Fruit fly (Drosophila melanogaster): ENCODE results near the gene Coq8.

The Coq8 gene

dm6 chrX:12947670-12948069 is 46.8 kb upstream of the Coq8 start (continued):
- TF ChIP-seq CG1603 (tag; optimal IDR thresholded peaks at IDR 0.05) = peak; percentile 24
- no peak for TF ChIP-seq Optix (GFP tag; IDR thresholded peaks at IDR 0.05)
- TF ChIP-seq cg (GFP tag; optimal IDR thresholded peaks at IDR 0.05) = no peak
- no peak for TF ChIP-seq CG34224 (GFP tag; IDR thresholded peaks at IDR 0.05; ENCODE audit: partially characterized antibody)
- TF ChIP-seq CG31441 (GFP tag; IDR thresholded peaks at IDR 0.05) = peak; percentile 18; the same call in 1 of the 2 replicates
- TF ChIP-seq CG8765 (GFP tag; IDR thresholded peaks at IDR 0.05) = no peak
- no peak for TF ChIP-seq Atf3 (GFP tag; optimal IDR thresholded peaks at IDR 0.05)
- TF ChIP-seq otp (GFP tag; IDR thresholded peaks at IDR 0.05) = no peak
- no peak for TF ChIP-seq CG10565 (GFP tag; optimal IDR thresholded peaks at IDR 0.05)
- no peak for TF ChIP-seq wek (GFP tag; optimal IDR thresholded peaks at IDR 0.05)
- peak; percentile 31 for TF ChIP-seq ATbp (GFP tag; optimal IDR thresholded peaks at IDR 0.05)
- no peak for TF ChIP-seq Side (GFP tag; optimal IDR thresholded peaks at IDR 0.05)
- TF ChIP-seq lmd (GFP tag; IDR thresholded peaks at IDR 0.05) = no peak
- TF ChIP-seq bsh (GFP tag; optimal IDR thresholded peaks at IDR 0.05) = no peak
- TF ChIP-seq CG12219 (GFP tag; optimal IDR thresholded peaks at IDR 0.05) = no peak
- TF ChIP-seq sima (GFP tag; optimal IDR thresholded peaks at IDR 0.05) = no peak
- no peak for TF ChIP-seq HmgZ (tag; optimal IDR thresholded peaks at IDR 0.05)
- TF ChIP-seq CG33213 (GFP tag; optimal IDR thresholded peaks at IDR 0.05) = peak; percentile 25
- no peak for TF ChIP-seq CG7987 (GFP tag; optimal IDR thresholded peaks at IDR 0.05)
- no peak for TF ChIP-seq ase (GFP tag; IDR thresholded peaks at IDR 0.05)
- no peak for TF ChIP-seq peb (GFP tag; IDR thresholded peaks at IDR 0.05)
- no peak for TF ChIP-seq CG12299 (tag; optimal IDR thresholded peaks at IDR 0.05)
- no peak for TF ChIP-seq Dfd (GFP tag; optimal IDR thresholded peaks at IDR 0.05)
- TF ChIP-seq al (GFP tag; IDR thresholded peaks at IDR 0.05) = no peak
- TF ChIP-seq CG16779 (GFP tag; IDR thresholded peaks at IDR 0.05) = no peak
- TF ChIP-seq CkIIα-i1 (GFP tag; IDR thresholded peaks at IDR 0.05) = no peak
- TF ChIP-seq CG34422 (GFP tag; IDR thresholded peaks at IDR 0.05) = no peak
- no peak for TF ChIP-seq HLH4C (GFP tag; IDR thresholded peaks at IDR 0.05; ENCODE audit: partially characterized antibody)
- no peak for TF ChIP-seq dati (GFP tag; IDR thresholded peaks at IDR 0.05)
- TF ChIP-seq HLH54F (GFP tag; optimal IDR thresholded peaks at IDR 0.05) = no peak
- TF ChIP-seq ci (GFP tag; IDR thresholded peaks at IDR 0.05) = no peak; the same call in 1 of the 3 replicates
- no peak for TF ChIP-seq Stat92E (GFP tag; optimal IDR thresholded peaks at IDR 0.05)
- no peak for TF ChIP-seq exex (tag; optimal IDR thresholded peaks at IDR 0.05)
- no peak for TF ChIP-seq CG2199 (GFP tag; IDR thresholded peaks at IDR 0.05)
- peak; percentile 74 for TF ChIP-seq ewg (GFP tag; optimal IDR thresholded peaks at IDR 0.05)
- TF ChIP-seq Dip2 (GFP tag; IDR thresholded peaks at IDR 0.05) = no peak
- TF ChIP-seq CG17359 (tag; optimal IDR thresholded peaks at IDR 0.05) = peak; percentile 28
- no peak for TF ChIP-seq ac (GFP tag; optimal IDR thresholded peaks at IDR 0.05)
- no peak for TF ChIP-seq CG17912 (GFP tag; optimal IDR thresholded peaks at IDR 0.05)
- TF ChIP-seq CoRest (tag; optimal IDR thresholded peaks at IDR 0.05) = no peak
- TF ChIP-seq CG2202 (tag; optimal IDR thresholded peaks at IDR 0.05) = peak; percentile 7
- no peak for TF ChIP-seq CG31388 (GFP tag; optimal IDR thresholded peaks at IDR 0.05)
- TF ChIP-seq CG11504 (tag; optimal IDR thresholded peaks at IDR 0.05) = peak; percentile 10
- TF ChIP-seq CG4707 (GFP tag; optimal IDR thresholded peaks at IDR 0.05) = peak; percentile 43
- no peak for TF ChIP-seq CG10321 (GFP tag; IDR thresholded peaks at IDR 0.05)
- no peak for TF ChIP-seq ap (GFP tag; IDR thresholded peaks at IDR 0.05)
- no peak for TF ChIP-seq CG15696 (tag; optimal IDR thresholded peaks at IDR 0.05)
- peak; percentile 17 for TF ChIP-seq bcd (GFP tag; optimal IDR thresholded peaks at IDR 0.05)
- TF ChIP-seq dmrt11E (tag; optimal IDR thresholded peaks at IDR 0.05) = no peak
- no peak for TF ChIP-seq ftz-f1 (GFP tag; optimal IDR thresholded peaks at IDR 0.05)
- TF ChIP-seq rib (GFP tag; IDR thresholded peaks at IDR 0.05) = no peak
- no peak for TF ChIP-seq Sry-β (GFP tag; optimal IDR thresholded peaks at IDR 0.05)

Measured in whole organism, embryonic.